Worm (Caenorhabditis elegans): ENCODE results near the gene C10A4.7.
A peak's percentile ranks its signal among the peaks of the same experiment; 100 is the strongest.

The C10A4.7 gene

DNA sequence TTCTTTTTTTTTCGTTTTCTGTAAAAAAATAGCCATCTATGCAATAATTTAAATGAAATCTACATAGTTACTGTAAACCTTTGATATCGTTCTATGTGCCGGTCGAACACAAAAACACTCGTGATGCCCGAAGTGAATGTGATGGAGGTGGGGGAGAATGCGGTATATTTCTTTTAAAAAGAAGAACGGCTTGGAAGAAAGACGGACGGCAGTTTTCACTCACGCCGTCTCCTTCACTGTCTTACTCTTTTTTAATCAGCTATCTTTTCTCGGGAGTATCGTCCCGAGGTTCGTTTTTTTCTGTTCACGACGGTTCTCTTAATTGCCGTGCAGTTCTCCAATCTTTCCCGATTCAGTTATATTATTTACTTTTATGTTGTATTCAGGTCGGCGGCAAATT is 16.7 kb downstream of the C10A4.7 start, which contains the start of gene C10A4.10:
C10A4.10 (plus strand) TSS at position 301 of the 400 bp plus-strand sequence.
- TF ChIP-seq nhr-77 (tag; optimal IDR thresholded peaks at IDR 0.05) = no peak
- TF ChIP-seq zag-1 (tag; optimal IDR thresholded peaks at IDR 0.05) = no peak

DNA sequence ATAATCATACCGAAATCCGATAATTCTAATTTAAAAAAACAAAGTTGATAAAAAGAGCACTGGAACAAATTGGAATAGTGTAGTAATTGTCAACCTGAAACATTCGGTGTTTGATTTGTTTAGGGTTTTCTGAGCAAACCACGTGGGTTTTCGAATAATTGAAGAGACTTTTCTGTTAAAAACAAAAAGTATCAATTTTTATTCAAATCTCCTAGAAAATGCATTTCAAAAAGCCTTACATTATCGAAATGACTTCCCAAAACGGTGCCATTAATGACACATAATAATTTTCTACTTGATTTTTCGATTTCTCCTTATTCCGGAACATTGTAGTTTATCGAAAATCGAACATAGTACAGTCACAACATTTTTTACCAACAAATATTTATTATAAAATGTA is 17.4 kb downstream of the C10A4.7 start, which contains the start of gene C10A4.13:
C10A4.13 (minus strand) TSS at position 101 of the 400 bp plus-strand sequence.
- TF ChIP-seq hmg-11 (tag; optimal IDR thresholded peaks at IDR 0.05) (no peak), fkh-10 (GFP tag; optimal IDR thresholded peaks at IDR 0.05) (no peak), pha-4 (tag; optimal IDR thresholded peaks at IDR 0.05) (no peak), unc-39 (tag; optimal IDR thresholded peaks at IDR 0.05) (no peak), ztf-11 (tag; optimal IDR thresholded peaks at IDR 0.05) (no peak), zag-1 (tag; optimal IDR thresholded peaks at IDR 0.05) (no peak), fos-1 (tag; optimal IDR thresholded peaks at IDR 0.05) (no peak), aly-2 (tag; optimal IDR thresholded peaks at IDR 0.05) (no peak), nhr-77 (tag; optimal IDR thresholded peaks at IDR 0.05) (no peak), ztf-4 (tag; optimal IDR thresholded peaks at IDR 0.05) (no peak), ceh-16 (tag; optimal IDR thresholded peaks at IDR 0.05) (no peak), fkh-2 (tag; optimal IDR thresholded peaks at IDR 0.05) (no peak), mml-1 (tag; optimal IDR thresholded peaks at IDR 0.05) (no peak), egl-27 (tag; optimal IDR thresholded peaks at IDR 0.05) (no peak), nfya-1 (tag; optimal IDR thresholded peaks at IDR 0.05; ENCODE audit: insufficient read depth) (no peak), nhr-12 (tag; optimal IDR thresholded peaks at IDR 0.05) (no peak)

ce11 chrX:7393167-7393566 is 22.2 kb downstream of the C10A4.7 start, which contains the start of gene gad-2:
Gene gad-2 (plus strand): TSS chrX:7393467.
- no peak for TF ChIP-seq nhr-67 (tag; optimal IDR thresholded peaks at IDR 0.05)
- no peak for TF ChIP-seq hmg-11 (tag; optimal IDR thresholded peaks at IDR 0.05)
- no peak for TF ChIP-seq zag-1 (tag; optimal IDR thresholded peaks at IDR 0.05)
- no peak for TF ChIP-seq ceh-9 (tag; optimal IDR thresholded peaks at IDR 0.05)
- no peak for TF ChIP-seq nhr-11 (tag; optimal IDR thresholded peaks at IDR 0.05)
- TF ChIP-seq ceh-16 (tag; optimal IDR thresholded peaks at IDR 0.05) = no peak
- TF ChIP-seq elt-1 (tag; optimal IDR thresholded peaks at IDR 0.05) = no peak
- no peak for TF ChIP-seq nhr-28 (tag; optimal IDR thresholded peaks at IDR 0.05)
- no peak for TF ChIP-seq pha-4 (tag; optimal IDR thresholded peaks at IDR 0.05)
- TF ChIP-seq nhr-43 (tag; optimal IDR thresholded peaks at IDR 0.05; ENCODE audit: poor library complexity, severe bottlenecking) = no peak
- no peak for TF ChIP-seq lin-15B (tag; optimal IDR thresholded peaks at IDR 0.05)
- TF ChIP-seq jun-1 (tag; optimal IDR thresholded peaks at IDR 0.05) = no peak

- TF ChIP-seq hmg-11 (tag; optimal IDR thresholded peaks at IDR 0.05) (no peak), nhr-43 (tag; optimal IDR thresholded peaks at IDR 0.05; ENCODE audit: poor library complexity, severe bottlenecking) (no peak), nhr-28 (tag; optimal IDR thresholded peaks at IDR 0.05) (no peak), ztf-11 (tag; optimal IDR thresholded peaks at IDR 0.05) (no peak), nhr-11 (tag; optimal IDR thresholded peaks at IDR 0.05) (no peak), lsy-12 (tag; optimal IDR thresholded peaks at IDR 0.05) (no peak), ceh-16 (tag; optimal IDR thresholded peaks at IDR 0.05) (no peak), ceh-28 (tag; optimal IDR thresholded peaks at IDR 0.05) (no peak), zag-1 (tag; optimal IDR thresholded peaks at IDR 0.05) (no peak), daf-12 (tag; optimal IDR thresholded peaks at IDR 0.05) (no peak), nfya-1 (tag; optimal IDR thresholded peaks at IDR 0.05; ENCODE audit: insufficient read depth) (no peak), ztf-4 (tag; optimal IDR thresholded peaks at IDR 0.05) (no peak), lin-15B (tag; optimal IDR thresholded peaks at IDR 0.05) (no peak), ceh-82 (tag; optimal IDR thresholded peaks at IDR 0.05) (no peak), elt-1 (tag; optimal IDR thresholded peaks at IDR 0.05) (no peak), elt-2 (tag; optimal IDR thresholded peaks at IDR 0.05) (no peak)
Observed at ce11 chrX:7390270-7390669, 25.1 kb downstream of the C10A4.7 start, which contains the start of gene C10A4.6. Gene C10A4.6 (plus strand): TSS chrX:7390570.

ce11 chrX:7378608-7379007 is 36.7 kb downstream of the C10A4.7 start:
- TF ChIP-seq nhr-43 (tag; optimal IDR thresholded peaks at IDR 0.05; ENCODE audit: poor library complexity, severe bottlenecking) = peak; percentile 11
- no peak for TF ChIP-seq pha-4 (tag; optimal IDR thresholded peaks at IDR 0.05)

- peak; percentile 37 for TF ChIP-seq fkh-10 (GFP tag; optimal IDR thresholded peaks at IDR 0.05)
- no peak for TF ChIP-seq ceh-82 (tag; optimal IDR thresholded peaks at IDR 0.05)
Observed at ce11 chrX:7376941-7377340, 38.4 kb downstream of the C10A4.7 start, which contains the start of gene npr-8. Gene npr-8 (plus strand): TSS chrX:7377302.

Measured in whole organism, L3 larva.